Fruit fly (Drosophila melanogaster) Kc167 (cell line): ENCODE data around the gene pzg.

Source experiments
- Myc ChIP-seq: fragments of >200 bp; optimal IDR thresholded peaks from 2 replicates; lab custom pipeline; 2017; ENCODE audit warnings: missing external identifiers
- Sin3A ChIP-seq: fragments of >200 bp; optimal IDR thresholded peaks from 2 replicates; lab custom pipeline; 2018; ENCODE audit warnings: missing external identifiers
- h ChIP-seq: fragments of >200 bp; optimal IDR thresholded peaks from 3 replicates; lab custom pipeline; 2018; ENCODE audit warnings: missing external identifiers
- insv ChIP-seq: fragments of >200 bp; optimal IDR thresholded peaks from 3 replicates; lab custom pipeline; 2018; ENCODE audit warnings: missing external identifiers
- ttk ChIP-seq: sonication (Bioruptor generic); optimal IDR thresholded peaks from 2 replicates; lab custom pipeline; 2017; ENCODE audit warnings: missing external identifiers

- TF ChIP-seq insv: no peak
- TF ChIP-seq Myc (lab: Kevin White, UChicago): no peak
- TF ChIP-seq h (lab: Kevin White, UChicago): no peak
- no peak for TF ChIP-seq ttk (lab: Kevin White, UChicago)
- TF ChIP-seq Sin3A: no peak
Measured at dm6 chr3L:21236959-21237551, 48.8 kb upstream of the pzg start.
